Worm (Caenorhabditis elegans) whole organism, L4/young adult: ENCODE results near the gene F02C12.2.

ENCODE experiments used
- W03F9.2 ChIP-seq: fragments of 150-350 bp; optimal IDR thresholded peaks from 2 replicates; lab custom pipeline; 2014; ENCODE audit warnings: missing biosample characterization, missing genetic modification characterization
- dao-5 ChIP-seq: sonication (generic microtip); optimal IDR thresholded peaks from 2 replicates; lab custom pipeline; 2016; ENCODE audit warnings: missing genotype, missing genetic modification characterization, moderate library complexity, missing compliant biosample characterization
- him-1 ChIP-seq: sonication (generic microtip); optimal IDR thresholded peaks from 2 replicates; lab custom pipeline; 2016; ENCODE audit warnings: missing genotype, missing genetic modification reagents, missing genetic modification characterization, missing compliant biosample characterization

DNA sequence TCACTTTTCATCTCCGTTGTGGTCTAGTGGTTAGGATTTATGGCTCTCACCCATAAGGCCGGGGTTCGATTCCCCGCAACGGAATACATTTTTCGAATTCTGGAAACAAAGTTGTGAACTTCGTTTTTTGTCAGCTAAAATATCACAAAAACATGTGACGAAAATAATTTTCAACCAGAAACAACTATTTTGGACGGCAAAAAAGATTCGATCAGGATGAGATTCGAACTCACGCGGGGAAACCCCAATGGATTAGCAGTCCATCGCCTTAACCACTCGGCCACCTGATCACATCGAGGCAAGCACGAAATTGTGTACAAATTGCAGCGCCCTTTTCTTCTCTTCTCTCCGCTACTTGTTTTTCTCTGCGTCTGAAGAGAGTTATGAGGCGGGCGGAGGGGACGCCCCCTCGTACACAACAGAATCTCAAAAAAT, 49.6 kb upstream of the F02C12.2 start:
- peak; percentile 68 for TF ChIP-seq dao-5 (tag; lab: Kevin White, UChicago)
- peak; percentile 44 for TF ChIP-seq W03F9.2 (tag; lab: Kevin White, UChicago)
- peak; percentile 69 for TF ChIP-seq him-1 (tag; lab: Kevin White, UChicago)
